Fruit fly (Drosophila melanogaster) whole organism, embryonic: ENCODE measurements around the gene mRpL16.
A peak's percentile ranks its signal among the peaks of the same experiment; 100 is the strongest.

ENCODE experiments used
- Blimp-1 ChIP-seq: fragments of 200-800 bp; sonication (Bioruptor generic); optimal IDR thresholded peaks from 3 replicates; lab custom pipeline; 2018; ENCODE audit warnings: missing biosample characterization, missing genetic modification characterization, mild to moderate bottlenecking, moderate library complexity, missing genetic modification reagents
- CG11398 ChIP-seq: fragments of 200-800 bp; sonication (Bioruptor generic); optimal IDR thresholded peaks from 2 replicates; lab custom pipeline; 2016; ENCODE audit warnings: missing biosample characterization, missing genetic modification characterization
- CG11504 ChIP-seq: fragments of 200-800 bp; sonication (Bioruptor generic); optimal IDR thresholded peaks from 3 replicates; lab custom pipeline; 2019; ENCODE audit warnings: missing biosample characterization, mild to moderate bottlenecking, missing genetic modification characterization, moderate library complexity
- CG12155 ChIP-seq: fragments of 200-800 bp; sonication (Bioruptor generic); optimal IDR thresholded peaks from 3 replicates; lab custom pipeline; 2016; ENCODE audit warnings: missing biosample characterization, missing genetic modification characterization
- CG12769 ChIP-seq: fragments of 200-800 bp; sonication (Bioruptor generic); optimal IDR thresholded peaks from 2 replicates; lab custom pipeline; 2019; ENCODE audit warnings: missing biosample characterization, mild to moderate bottlenecking, missing genetic modification characterization, moderate library complexity
- CG15269 ChIP-seq: fragments of 200-800 bp; sonication (Bioruptor generic); optimal IDR thresholded peaks from 2 replicates; lab custom pipeline; 2018; ENCODE audit warnings: missing biosample characterization, mild to moderate bottlenecking, missing genetic modification characterization, moderate library complexity
- CG1529 ChIP-seq: fragments of 200-800 bp; sonication (Bioruptor generic); optimal IDR thresholded peaks from 3 replicates; lab custom pipeline; 2018; ENCODE audit warnings: missing biosample characterization, missing genetic modification characterization
- CG15479 ChIP-seq: fragments of 200-800 bp; sonication (Bioruptor generic); optimal IDR thresholded peaks from 3 replicates; lab custom pipeline; 2019; ENCODE audit warnings: missing biosample characterization, mild to moderate bottlenecking, missing genetic modification characterization, moderate library complexity
- CG17328 ChIP-seq: fragments of 200-800 bp; sonication (Bioruptor generic); IDR thresholded peaks from 2 replicates; pipeline ENCODE4 v1.3.6; 2022; ENCODE audit warnings: missing biosample characterization, missing genetic modification characterization
- CG17361 ChIP-seq: fragments of 200-800 bp; sonication (Bioruptor generic); IDR thresholded peaks from 3 replicates; pipeline ENCODE4 v1.3.6; 2022; ENCODE audit warnings: missing biosample characterization, missing genetic modification characterization
- CG17802 ChIP-seq: fragments of 200-800 bp; sonication (Bioruptor generic); optimal IDR thresholded peaks from 2 replicates; lab custom pipeline; 2018; ENCODE audit warnings: missing biosample characterization, mild to moderate bottlenecking, missing genetic modification characterization, moderate library complexity
- CG18011 ChIP-seq: fragments of 200-800 bp; sonication (Bioruptor generic); optimal IDR thresholded peaks from 2 replicates; lab custom pipeline; 2017; ENCODE audit warnings: missing biosample characterization, missing genetic modification characterization, mild to moderate bottlenecking, moderate library complexity, missing genotype
- CG4404 ChIP-seq: fragments of 200-800 bp; sonication (Bioruptor generic); IDR thresholded peaks from 2 replicates; pipeline ENCODE4 v1.3.6; 2022; ENCODE audit warnings: missing biosample characterization, missing genetic modification characterization
- CG4707 ChIP-seq: fragments of 200-800 bp; sonication (Bioruptor generic); optimal IDR thresholded peaks from 2 replicates; lab custom pipeline; 2018; ENCODE audit warnings: missing biosample characterization, mild to moderate bottlenecking, missing genetic modification characterization, moderate library complexity
- CG7556 ChIP-seq: fragments of 200-800 bp; sonication (Bioruptor generic); optimal IDR thresholded peaks from 2 replicates; lab custom pipeline; 2017; ENCODE audit warnings: missing biosample characterization, mild to moderate bottlenecking, missing genetic modification characterization
- CG8089 ChIP-seq: fragments of 200-800 bp; sonication (Bioruptor generic); optimal IDR thresholded peaks from 3 replicates; lab custom pipeline; 2016; ENCODE audit warnings: missing biosample characterization, missing genetic modification characterization
- CG8359 ChIP-seq: fragments of 200-800 bp; sonication (Bioruptor generic); optimal IDR thresholded peaks from 2 replicates; lab custom pipeline; 2017; ENCODE audit warnings: missing biosample characterization, mild to moderate bottlenecking, missing genetic modification characterization, borderline replicate concordance
- CG8478 ChIP-seq: fragments of >200 bp; optimal IDR thresholded peaks from 2 replicates; lab custom pipeline; 2018
- CG9876 ChIP-seq: fragments of 200-800 bp; sonication (Bioruptor generic); optimal IDR thresholded peaks from 2 replicates; lab custom pipeline; 2016; ENCODE audit warnings: missing biosample characterization, missing genetic modification characterization
- ERR ChIP-seq: fragments of 200-800 bp; sonication (Bioruptor generic); optimal IDR thresholded peaks from 2 replicates; lab custom pipeline; 2016; ENCODE audit warnings: missing biosample characterization, missing genetic modification characterization
- Jarid2 ChIP-seq: fragments of 200-800 bp; sonication (Bioruptor generic); optimal IDR thresholded peaks from 3 replicates; lab custom pipeline; 2017; ENCODE audit warnings: mild to moderate bottlenecking, missing biosample characterization, missing genetic modification reagents, missing genetic modification characterization
- MBD-R2 ChIP-seq: fragments of 200-800 bp; sonication (Bioruptor generic); IDR thresholded peaks from 2 replicates; pipeline ENCODE4 v1.3.6; 2022; ENCODE audit warnings: missing biosample characterization, missing genetic modification characterization
- MESR4 ChIP-seq: fragments of 200-800 bp; sonication (Bioruptor generic); optimal IDR thresholded peaks from 2 replicates; lab custom pipeline; 2018; ENCODE audit warnings: missing biosample characterization, mild to moderate bottlenecking, missing genetic modification characterization, moderate library complexity
- NFAT ChIP-seq: fragments of 200-800 bp; sonication (Bioruptor generic); IDR thresholded peaks from 2 replicates; pipeline ENCODE4 v1.3.6; 2022; ENCODE audit warnings: missing biosample characterization, missing genetic modification characterization
- NfI ChIP-seq: fragments of 200-800 bp; sonication (Bioruptor generic); optimal IDR thresholded peaks from 3 replicates; lab custom pipeline; 2018; ENCODE audit warnings: missing biosample characterization, mild to moderate bottlenecking, missing genetic modification characterization, moderate library complexity
- Sox100B ChIP-seq: fragments of 200-800 bp; sonication (Bioruptor generic); optimal IDR thresholded peaks from 3 replicates; lab custom pipeline; 2018; ENCODE audit warnings: missing biosample characterization, mild to moderate bottlenecking, missing genetic modification characterization
- Sox102F ChIP-seq: fragments of 200-800 bp; sonication (Bioruptor generic); optimal IDR thresholded peaks from 2 replicates; lab custom pipeline; 2018; ENCODE audit warnings: missing biosample characterization, mild to moderate bottlenecking, missing genetic modification characterization, moderate library complexity
- Ssrp ChIP-seq: fragments of 200-800 bp; sonication (Bioruptor generic); optimal IDR thresholded peaks from 2 replicates; lab custom pipeline; 2018; ENCODE audit warnings: missing biosample characterization, mild to moderate bottlenecking, missing genetic modification characterization, moderate library complexity
- Tbp ChIP-seq: fragments of >200 bp; optimal IDR thresholded peaks from 2 replicates; lab custom pipeline; 2018; ENCODE audit warnings: missing biosample characterization, missing genetic modification characterization
- Trl ChIP-seq, 3 experiments: fragments of >200 bp in 2 of 3; fragments of 200-800 bp in 1 of 3; sonication (Bioruptor generic) in 1 of 3; optimal IDR thresholded peaks; 2 replicates in 1 of 3; 3 replicates in 2 of 3; lab custom pipeline; 2016 to 2017; ENCODE audit warnings: missing biosample characterization in 1 of 3, missing genetic modification characterization in 1 of 3
- aop ChIP-seq: fragments of 200-800 bp; sonication (Bioruptor generic); IDR thresholded peaks from 2 replicates; pipeline ENCODE4 v1.3.6; 2022; ENCODE audit warnings: missing biosample characterization, missing genetic modification characterization
- bigmax ChIP-seq: fragments of 200-800 bp; sonication (Bioruptor generic); optimal IDR thresholded peaks from 2 replicates; lab custom pipeline; 2018; ENCODE audit warnings: missing biosample characterization, mild to moderate bottlenecking, missing genetic modification characterization
- caup ChIP-seq: fragments of 200-800 bp; sonication (Bioruptor generic); optimal IDR thresholded peaks from 3 replicates; lab custom pipeline; 2017; ENCODE audit warnings: missing biosample characterization, mild to moderate bottlenecking, missing genetic modification characterization, moderate library complexity; ENCODE audit not compliant: severe bottlenecking
- cwo ChIP-seq: fragments of 200-800 bp; sonication (Bioruptor generic); optimal IDR thresholded peaks from 3 replicates; lab custom pipeline; 2017; ENCODE audit warnings: missing biosample characterization, missing genetic modification characterization, mild to moderate bottlenecking, moderate library complexity, missing genetic modification reagents
- dm ChIP-seq: fragments of 200-800 bp; sonication (Bioruptor generic); optimal IDR thresholded peaks from 3 replicates; lab custom pipeline; 2016; ENCODE audit warnings: missing biosample characterization, missing genetic modification characterization
- dmrt11E ChIP-seq: fragments of 200-800 bp; sonication (Bioruptor generic); optimal IDR thresholded peaks from 3 replicates; lab custom pipeline; 2018; ENCODE audit warnings: missing biosample characterization, mild to moderate bottlenecking, missing genetic modification characterization, moderate library complexity
- fd102C ChIP-seq: fragments of 200-800 bp; sonication (Bioruptor generic); optimal IDR thresholded peaks from 2 replicates; lab custom pipeline; 2018; ENCODE audit warnings: missing biosample characterization, mild to moderate bottlenecking, missing genetic modification characterization, moderate library complexity
- fd64A ChIP-seq: fragments of 200-800 bp; sonication (Bioruptor generic); optimal IDR thresholded peaks from 3 replicates; lab custom pipeline; 2018; ENCODE audit warnings: missing biosample characterization, mild to moderate bottlenecking, missing genetic modification characterization
- ftz-f1 ChIP-seq: fragments of 200-800 bp; sonication (Bioruptor generic); optimal IDR thresholded peaks from 2 replicates; lab custom pipeline; 2016; ENCODE audit warnings: missing biosample characterization, missing genetic modification characterization
- gce ChIP-seq: fragments of 200-800 bp; sonication (Bioruptor generic); IDR thresholded peaks from 3 replicates; pipeline ENCODE4 v1.3.6; 2022; ENCODE audit warnings: missing biosample characterization, missing genetic modification characterization
- hbn ChIP-seq: fragments of 200-800 bp; sonication (Bioruptor generic); IDR thresholded peaks from 2 replicates; pipeline ENCODE4 v1.3.6; 2022; ENCODE audit warnings: missing biosample characterization, missing genetic modification characterization; ENCODE audit not compliant: partially characterized antibody
- kay ChIP-seq: fragments of 200-800 bp; sonication (Bioruptor generic); optimal IDR thresholded peaks from 2 replicates; lab custom pipeline; 2016; ENCODE audit warnings: missing biosample characterization, missing genetic modification characterization
- kni ChIP-seq: fragments of 200-800 bp; sonication (Bioruptor generic); optimal IDR thresholded peaks from 3 replicates; lab custom pipeline; 2017; ENCODE audit warnings: mild to moderate bottlenecking, missing biosample characterization, missing genetic modification reagents, missing genetic modification characterization
- oc ChIP-seq: fragments of 200-800 bp; sonication (Bioruptor generic); optimal IDR thresholded peaks from 2 replicates; lab custom pipeline; 2018; ENCODE audit warnings: missing biosample characterization, mild to moderate bottlenecking, missing genetic modification characterization, moderate library complexity
- otp ChIP-seq: fragments of 200-800 bp; sonication (Bioruptor generic); IDR thresholded peaks from 3 replicates; pipeline ENCODE4, ENCODE4 v1.3.6; 2022; ENCODE audit warnings: missing biosample characterization, missing genetic modification characterization
- pho ChIP-seq: fragments of 200-800 bp; sonication (Bioruptor generic); optimal IDR thresholded peaks from 2 replicates; lab custom pipeline; 2016; ENCODE audit warnings: missing biosample characterization, missing genetic modification characterization
- repo ChIP-seq: fragments of 200-800 bp; sonication (Bioruptor generic); optimal IDR thresholded peaks from 2 replicates; lab custom pipeline; 2016; ENCODE audit warnings: missing biosample characterization, missing genetic modification characterization
- schlank ChIP-seq: fragments of 200-800 bp; sonication (Bioruptor generic); optimal IDR thresholded peaks from 2 replicates; lab custom pipeline; 2018; ENCODE audit warnings: missing biosample characterization, mild to moderate bottlenecking, missing genetic modification characterization
- sens ChIP-seq: fragments of 200-800 bp; sonication (Bioruptor generic); peaks from one replicate; lab custom pipeline; 2016; ENCODE audit warnings: missing biosample characterization, missing genetic modification characterization
- slp2 ChIP-seq: fragments of 200-800 bp; sonication (Bioruptor generic); optimal IDR thresholded peaks from 2 replicates; lab custom pipeline; 2016; ENCODE audit warnings: missing biosample characterization, missing genetic modification characterization

Gene mRpL16

DNA sequence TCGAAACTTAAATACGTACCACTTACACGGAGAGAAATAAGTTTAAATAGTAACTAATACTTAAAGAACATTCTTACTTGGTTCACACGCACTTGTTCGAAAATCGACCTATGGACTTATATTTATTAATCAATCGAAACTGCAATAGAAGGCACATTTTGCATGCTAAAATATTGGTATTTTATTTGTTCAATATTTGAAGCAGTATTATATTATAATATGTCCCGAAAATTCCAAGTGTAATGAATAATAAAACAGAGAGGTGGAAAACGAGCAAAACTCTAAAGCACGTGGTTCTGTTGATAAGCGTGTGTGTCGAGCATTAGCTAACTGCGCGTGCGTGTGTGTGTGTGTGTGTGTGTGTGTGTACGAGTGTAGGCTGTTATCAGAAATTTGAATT is 40.1 kb upstream of the mRpL16 start (continued):
- TF ChIP-seq CG11398 (GFP tag; lab: Kevin White, UChicago) (peak; percentile 35), sens (GFP tag; lab: Kevin White, UChicago) (peak; percentile 92), CG1529 (peak; percentile 54), fd64A (peak; percentile 56), ftz-f1 (GFP tag; lab: Kevin White, UChicago) (peak; percentile 62), fd102C (GFP tag; lab: Kevin White, UChicago) (no peak), CG8089 (GFP tag; lab: Kevin White, UChicago) (peak; percentile 44), gce (GFP tag; lab: Robert Waterston, UW) (no peak; the same call in 2 of the 3 replicates), CG17802 (peak; percentile 37), CG15479 (peak; percentile 41), CG4404 (GFP tag; lab: Robert Waterston, UW) (peak; percentile 41; the same call in 1 of the 2 replicates), CG9876 (peak; percentile 35), CG12155 (GFP tag; lab: Kevin White, UChicago) (peak; percentile 87), NfI (GFP tag; lab: Kevin White, UChicago) (peak; percentile 86), aop (GFP tag; lab: Robert Waterston, UW) (no peak), NFAT (peak; percentile 74; the same call in 1 of the 2 replicates), MBD-R2 (GFP tag; lab: Robert Waterston, UW) (peak; percentile 63), cwo (peak; percentile 99), Sox100B (GFP tag; lab: Kevin White, UChicago) (peak; percentile 81), CG15269 (peak; percentile 91), slp2 (GFP tag; lab: Kevin White, UChicago) (peak; percentile 54), otp (GFP tag; lab: Robert Waterston, UW) (no peak), schlank (tag; lab: Kevin White, UChicago) (peak; percentile 83), Ssrp (tag; lab: Kevin White, UChicago) (peak; percentile 67), Trl (optimal IDR thresholded peaks at IDR 0.05; lab: Kevin White, UChicago) (no peak), Trl (GFP tag; optimal IDR thresholded peaks at IDR 0.05; lab: Kevin White, UChicago) (peak; percentile 74), Jarid2 (peak; percentile 57), pho (GFP tag; lab: Kevin White, UChicago) (peak; percentile 83), CG17361 (GFP tag; lab: Robert Waterston, UW) (peak; percentile 82), CG17328 (peak; percentile 59), Blimp-1 (peak; percentile 80), MESR4 (GFP tag; lab: Kevin White, UChicago) (peak; percentile 37), caup (GFP tag; lab: Kevin White, UChicago) (peak; percentile 90), kay (GFP tag; lab: Kevin White, UChicago) (peak; percentile 90), CG11504 (tag; lab: Kevin White, UChicago) (peak; percentile 89), CG7556 (GFP tag; lab: Kevin White, UChicago) (peak; percentile 90), CG8478 (lab: Kevin White, UChicago) (no peak), repo (GFP tag; lab: Kevin White, UChicago) (peak; percentile 62), dmrt11E (peak; percentile 59), Tbp (GFP tag; lab: Kevin White, UChicago) (no peak), kni (GFP tag; lab: Kevin White, UChicago) (no peak), ERR (GFP tag; lab: Kevin White, UChicago) (peak; percentile 73), CG12769 (tag; lab: Kevin White, UChicago) (peak; percentile 95), CG4707 (GFP tag; lab: Kevin White, UChicago) (peak; percentile 51), Sox102F (GFP tag; lab: Kevin White, UChicago) (peak; percentile 84), dm (GFP tag; lab: Kevin White, UChicago) (peak; percentile 69), oc (peak; percentile 63), bigmax (GFP tag; lab: Kevin White, UChicago) (no peak), CG8359 (peak; percentile 46), hbn (GFP tag; lab: Robert Waterston, UW) (no peak), CG18011 (GFP tag; lab: Kevin White, UChicago) (peak; percentile 71)
